Worm (Caenorhabditis elegans) whole organism, L4 larva: ENCODE measurements around the gene T22F3.8.
A peak's percentile ranks its signal among the peaks of the same experiment; 100 is the strongest.

Experiments
- D1046.2 ChIP-seq: fragments of 200-800 bp; sonication (Bioruptor generic); IDR thresholded peaks from 2 replicates; pipeline ENCODE4 v1.3.6; 2022; ENCODE audit warnings: missing genetic modification characterization, missing compliant biosample characterization
- F44E2.7 ChIP-seq: fragments of 200-800 bp; sonication (Bioruptor generic); IDR thresholded peaks from 2 replicates; pipeline ENCODE4 v2.1.2; 2022; ENCODE audit warnings: missing genetic modification characterization, missing compliant biosample characterization
- F49E8.2 ChIP-seq: sonication (generic microtip); optimal IDR thresholded peaks from 2 replicates; lab custom pipeline; 2016; ENCODE audit warnings: missing compliant biosample characterization, mild to moderate bottlenecking, missing genetic modification characterization, borderline replicate concordance
- T20F7.1 ChIP-seq: fragments of 200-800 bp; sonication (Bioruptor generic); optimal IDR thresholded peaks from 2 replicates; lab custom pipeline; 2018; ENCODE audit warnings: mild to moderate bottlenecking, missing genetic modification characterization, missing compliant biosample characterization
- T26A8.4 ChIP-seq: fragments of 200-800 bp; sonication (Bioruptor generic); IDR thresholded peaks from 2 replicates; pipeline ENCODE4 v1.3.6; 2022; ENCODE audit warnings: missing genetic modification characterization, missing compliant biosample characterization
- Y105C5A.15 ChIP-seq: fragments of 200-800 bp; sonication (Bioruptor generic); IDR thresholded peaks from 2 replicates; pipeline ENCODE4 v1.3.6; 2022; ENCODE audit warnings: missing genetic modification characterization, missing compliant biosample characterization
- Y5F2A.4 ChIP-seq: fragments of 200-800 bp; sonication (Bioruptor generic); optimal IDR thresholded peaks from 2 replicates; lab custom pipeline; 2018; ENCODE audit warnings: mild to moderate bottlenecking, missing genetic modification characterization, missing compliant biosample characterization
- ZK546.5 ChIP-seq, 2 experiments: sonication (generic microtip); optimal IDR thresholded peaks; 2 replicates each; lab custom pipeline; 2017; ENCODE audit warnings: missing biosample characterization in 2 of 2, missing genetic modification characterization in 2 of 2
- ama-1 ChIP-seq: fragments of 150-350 bp; optimal IDR thresholded peaks from 2 replicates; lab custom pipeline; 2014; ENCODE audit warnings: inconsistent platforms, mixed read lengths
- ceh-28 ChIP-seq: fragments of 150-350 bp; optimal IDR thresholded peaks from 2 replicates; lab custom pipeline; 2014; ENCODE audit warnings: missing biosample characterization, missing genetic modification reagents, missing genetic modification characterization
- ceh-32 ChIP-seq: sonication (generic microtip); optimal IDR thresholded peaks from 2 replicates; lab custom pipeline; 2016; ENCODE audit warnings: mild to moderate bottlenecking, missing genetic modification characterization, missing compliant biosample characterization; ENCODE audit not compliant: poor library complexity
- ces-1 ChIP-seq: fragments of 150-350 bp; sonication (generic microtip); optimal IDR thresholded peaks from 4 replicates; lab custom pipeline; 2014; ENCODE audit warnings: missing biosample characterization, missing genetic modification reagents, missing genetic modification characterization
- ctbp-1 ChIP-seq: fragments of 200-800 bp; sonication (Bioruptor generic); IDR thresholded peaks from 2 replicates; pipeline ENCODE4 v1.3.6; 2022; ENCODE audit warnings: missing genetic modification reagents, missing genetic modification characterization, missing compliant biosample characterization
- daf-16 ChIP-seq, 3 experiments: sonication (generic microtip); optimal IDR thresholded peaks; 2 replicates each; lab custom pipeline; 2016 to 2017; ENCODE audit warnings: missing genetic modification characterization in 3 of 3, missing genetic modification reagents in 3 of 3, mild to moderate bottlenecking in 2 of 3, missing compliant biosample characterization in 2 of 3, missing biosample characterization in 1 of 3, moderate library complexity in 1 of 3
- daf-19 ChIP-seq: fragments of 200-800 bp; sonication (Bioruptor generic); conservative IDR thresholded peaks from 2 replicates; pipeline ENCODE4 v1.3.6; 2022; ENCODE audit warnings: missing genetic modification characterization, missing compliant biosample characterization
- dmd-6 ChIP-seq: fragments of 200-800 bp; sonication (Bioruptor generic); IDR thresholded peaks from 2 replicates; pipeline ENCODE4 v1.3.6; 2022; ENCODE audit warnings: missing genetic modification reagents, missing genetic modification characterization, missing compliant biosample characterization
- dve-1 ChIP-seq: sonication (generic microtip); optimal IDR thresholded peaks from 2 replicates; lab custom pipeline; 2017; ENCODE audit warnings: antibody characterized with exemption, mild to moderate bottlenecking, missing genetic modification characterization, missing compliant biosample characterization; ENCODE audit not compliant: insufficient read depth
- egl-27 ChIP-seq: sonication (generic microtip); optimal IDR thresholded peaks from 3 replicates; lab custom pipeline; 2017; ENCODE audit warnings: missing biosample characterization, missing genetic modification reagents, missing genetic modification characterization
- egl-43 ChIP-seq: fragments of 200-800 bp; sonication (Bioruptor generic); IDR thresholded peaks from 2 replicates; pipeline ENCODE4 v1.3.6; 2022; ENCODE audit warnings: missing genetic modification reagents, missing genetic modification characterization, missing compliant biosample characterization
- fos-1 ChIP-seq: fragments of 150-350 bp; optimal IDR thresholded peaks from 2 replicates; lab custom pipeline; 2014; ENCODE audit warnings: missing biosample characterization, missing genetic modification characterization
- hlh-30 ChIP-seq: sonication (generic microtip); optimal IDR thresholded peaks from 2 replicates; lab custom pipeline; 2017; ENCODE audit warnings: antibody characterized with exemption, mild to moderate bottlenecking, missing genetic modification characterization, missing compliant biosample characterization; ENCODE audit not compliant: insufficient read depth
- lin-15B ChIP-seq: fragments of 150-350 bp; sonication (generic microtip); optimal IDR thresholded peaks from 3 replicates; lab custom pipeline; 2014; ENCODE audit warnings: missing biosample characterization, missing genetic modification characterization
- lin-38 ChIP-seq: fragments of 200-800 bp; sonication (Bioruptor generic); IDR thresholded peaks from 2 replicates; pipeline ENCODE4 v1.3.6; 2022; ENCODE audit warnings: missing genetic modification reagents, missing genetic modification characterization, missing compliant biosample characterization
- lir-3 ChIP-seq: sonication (generic microtip); optimal IDR thresholded peaks from 2 replicates; lab custom pipeline; 2016; ENCODE audit warnings: mild to moderate bottlenecking, missing genetic modification characterization, missing compliant biosample characterization
- lsy-2 ChIP-seq, 2 experiments: fragments of 150-350 bp in 1 of 2; sonication (generic microtip) in 1 of 2; optimal IDR thresholded peaks; 2 replicates each; lab custom pipeline; 2014 to 2017; ENCODE audit warnings: missing biosample characterization in 2 of 2, missing genetic modification characterization in 2 of 2
- madf-5 ChIP-seq, 2 experiments: fragments of 200-800 bp; sonication (Bioruptor generic); IDR thresholded peaks; 2 replicates each; pipeline ENCODE4 v1.3.6; 2022; ENCODE audit warnings: missing compliant biosample characterization in 2 of 2, missing genetic modification characterization in 2 of 2
- mdl-1 ChIP-seq, 2 experiments: fragments of 150-350 bp in 1 of 2; sonication (generic microtip) in 1 of 2; optimal IDR thresholded peaks; 2 replicates each; lab custom pipeline; 2014 to 2017; ENCODE audit warnings: missing biosample characterization in 2 of 2, missing genetic modification characterization in 2 of 2
- mes-2 ChIP-seq: sonication (generic microtip); optimal IDR thresholded peaks from 2 replicates; lab custom pipeline; 2016; ENCODE audit warnings: missing genotype, mild to moderate bottlenecking, missing genetic modification characterization, missing compliant biosample characterization; ENCODE audit not compliant: poor library complexity, severe bottlenecking
- mxl-3 ChIP-seq: fragments of 200-800 bp; sonication (Bioruptor generic); optimal IDR thresholded peaks from 2 replicates; lab custom pipeline; 2018; ENCODE audit warnings: mild to moderate bottlenecking, missing genetic modification characterization, missing compliant biosample characterization
- nhr-102 ChIP-seq: sonication (generic microtip); optimal IDR thresholded peaks from 2 replicates; lab custom pipeline; 2016; ENCODE audit warnings: mild to moderate bottlenecking, missing genetic modification characterization, moderate library complexity, missing compliant biosample characterization
- nhr-11 ChIP-seq: fragments of 150-350 bp; optimal IDR thresholded peaks from 2 replicates; lab custom pipeline; 2014; ENCODE audit warnings: missing biosample characterization, missing genetic modification characterization
- nhr-42 ChIP-seq: fragments of 200-800 bp; sonication (Bioruptor generic); IDR thresholded peaks from 2 replicates; pipeline ENCODE4 v1.3.6; 2022; ENCODE audit warnings: missing genetic modification characterization, missing compliant biosample characterization
- nhr-48 ChIP-seq: sonication (generic microtip); optimal IDR thresholded peaks from 2 replicates; lab custom pipeline; 2016; ENCODE audit warnings: mild to moderate bottlenecking, missing genetic modification characterization, missing compliant biosample characterization
- nhr-6 ChIP-seq: fragments of 150-350 bp; optimal IDR thresholded peaks from 2 replicates; lab custom pipeline; 2014; ENCODE audit warnings: missing biosample characterization, missing genetic modification characterization
- nhr-77 ChIP-seq: fragments of 150-350 bp; optimal IDR thresholded peaks from 2 replicates; lab custom pipeline; 2014; ENCODE audit warnings: missing biosample characterization, missing genetic modification characterization
- pqm-1 ChIP-seq: sonication (generic microtip); optimal IDR thresholded peaks from 2 replicates; lab custom pipeline; 2017; ENCODE audit warnings: missing biosample characterization, missing genetic modification characterization
- rbr-2 ChIP-seq: sonication (generic microtip); optimal IDR thresholded peaks from 2 replicates; lab custom pipeline; 2016; ENCODE audit warnings: missing genotype, missing genetic modification characterization, missing compliant biosample characterization
- snpc-4 ChIP-seq: fragments of 150-350 bp; optimal IDR thresholded peaks from 2 replicates; lab custom pipeline; 2014; ENCODE audit warnings: missing biosample characterization, missing genetic modification characterization
- spr-1 ChIP-seq: sonication (generic microtip); optimal IDR thresholded peaks from 2 replicates; lab custom pipeline; 2016; ENCODE audit warnings: mild to moderate bottlenecking, missing genetic modification characterization, missing compliant biosample characterization
- spr-3 ChIP-seq: fragments of 200-800 bp; sonication (Bioruptor generic); optimal IDR thresholded peaks from 2 replicates; lab custom pipeline; 2018; ENCODE audit warnings: mild to moderate bottlenecking, missing genetic modification characterization, missing compliant biosample characterization
- unc-130 ChIP-seq: sonication (generic microtip); optimal IDR thresholded peaks from 2 replicates; lab custom pipeline; 2016; ENCODE audit warnings: missing genetic modification reagents, missing genetic modification characterization, missing compliant biosample characterization
- unc-39 ChIP-seq: sonication (generic microtip); optimal IDR thresholded peaks from 2 replicates; lab custom pipeline; 2017; ENCODE audit warnings: missing biosample characterization, missing genetic modification characterization
- unc-62 ChIP-seq, 3 experiments: fragments of 150-350 bp in 1 of 3; sonication (generic microtip); optimal IDR thresholded peaks in 2 of 3; peaks in 1 of 3; 1 replicate in 1 of 3; 2 replicates in 2 of 3; lab custom pipeline; 2014 to 2017; ENCODE audit warnings: missing biosample characterization in 3 of 3, missing genetic modification characterization in 3 of 3, missing genetic modification reagents in 3 of 3, missing genotype in 1 of 3
- zfp-3 ChIP-seq: fragments of 200-800 bp; sonication (Bioruptor generic); conservative IDR thresholded peaks from 2 replicates; pipeline ENCODE4 v1.3.6; 2022; ENCODE audit warnings: missing genetic modification reagents, missing genetic modification characterization, missing compliant biosample characterization

T22F3.8 gene

DNA sequence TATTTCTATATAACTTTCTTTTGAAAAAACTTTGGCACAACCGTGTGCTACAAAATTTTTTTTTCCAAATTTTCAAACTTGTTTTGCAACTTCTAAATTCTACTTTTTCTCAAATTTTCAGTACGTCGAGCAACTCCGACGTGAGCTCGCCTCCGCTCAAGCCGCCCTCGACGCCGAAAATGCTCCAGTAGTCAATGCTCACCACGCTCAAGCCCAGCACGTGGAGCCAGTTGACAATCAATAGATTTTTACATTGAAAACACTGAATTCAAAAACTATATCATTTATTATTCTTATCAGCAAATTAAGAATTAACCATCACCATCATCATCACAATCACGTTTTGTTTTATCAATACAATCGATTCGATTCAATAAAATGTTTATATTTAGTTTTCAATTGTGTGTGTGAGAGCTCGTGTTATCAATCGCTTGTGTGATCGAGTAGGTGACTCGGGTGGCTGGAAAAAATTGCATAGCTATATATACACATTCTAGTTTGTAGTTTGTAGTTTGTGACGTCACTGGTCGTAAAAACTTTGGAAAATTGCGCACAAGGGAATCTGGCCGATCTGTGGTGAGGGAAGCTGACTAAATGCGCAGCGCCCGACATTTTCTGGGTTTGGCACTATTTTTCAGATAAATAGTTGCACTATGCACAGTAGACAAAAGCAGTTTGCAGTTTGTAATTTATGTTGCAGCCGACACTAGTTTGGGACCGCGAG lies 29.2 kb upstream of the T22F3.8 start (continued):
- TF ChIP-seq madf-5 (GFP tag; IDR thresholded peaks at IDR 0.05; lab: Robert Waterston, UW) (no peak), Y5F2A.4 (no peak), Y105C5A.15 (GFP tag; lab: Robert Waterston, UW) (no peak), zfp-3 (GFP tag; lab: Robert Waterston, UW) (peak; percentile 77; the same call in 1 of the 2 replicates), lsy-2 (tag; optimal IDR thresholded peaks at IDR 0.05; lab: Kevin White, UChicago) (peak in 1 of 2 experiments; percentile 39), hlh-30 (peak; percentile 83), lin-38 (GFP tag; lab: Robert Waterston, UW) (0 out of 2 replicates have a peak, but pooled peaks have one; percentile 31), unc-39 (tag; lab: Kevin White, UChicago) (no peak), T26A8.4 (GFP tag; lab: Robert Waterston, UW) (peak; percentile 73), daf-16 (GFP tag; optimal IDR thresholded peaks at IDR 0.05; lab: Kevin White, UChicago) (peak in 1 of 2 experiments; percentile 32), daf-16 (tag; optimal IDR thresholded peaks at IDR 0.05; lab: Kevin White, UChicago) (peak; percentile 98), ama-1 (lab: Kevin White, UChicago) (no peak), rbr-2 (tag; lab: Kevin White, UChicago) (no peak), nhr-102 (peak; percentile 91), lin-15B (tag; lab: Kevin White, UChicago) (no peak), nhr-6 (tag; lab: Kevin White, UChicago) (no peak), nhr-48 (peak; percentile 79), daf-19 (no peak), fos-1 (no peak), unc-62 (GFP tag; optimal IDR thresholded peaks at IDR 0.05 in 1 of 2; lab: Kevin White, UChicago) (peak in 1 of 2 experiments; percentile 89), unc-62 (tag; optimal IDR thresholded peaks at IDR 0.05; lab: Kevin White, UChicago) (no peak), mdl-1 (tag; optimal IDR thresholded peaks at IDR 0.05; lab: Kevin White, UChicago) (peak in 1 of 2 experiments; percentile 57), lir-3 (tag; lab: Kevin White, UChicago) (no peak), mxl-3 (GFP tag; lab: Kevin White, UChicago) (peak; percentile 59), dmd-6 (peak; percentile 71), pqm-1 (tag; lab: Kevin White, UChicago) (peak; percentile 76), nhr-42 (GFP tag; lab: Robert Waterston, UW) (peak; percentile 67)

ce11 chrV:3633041-3633440 lies 27.8 kb upstream of the T22F3.8 start, which contains the start of gene F59B1.2:
Gene F59B1.2 (plus strand): TSS chrV:3633341.
- TF ChIP-seq unc-130 (GFP tag; lab: Kevin White, UChicago) (no peak), T20F7.1 (GFP tag; lab: Kevin White, UChicago) (peak; percentile 4), hlh-30 (peak; percentile 27)

ce11 chrV:3632249-3633030 lies 27.2 kb upstream of the T22F3.8 start:
- no peak for TF ChIP-seq fos-1
- TF ChIP-seq pqm-1 (tag; lab: Kevin White, UChicago) = peak; percentile 31
- TF ChIP-seq ceh-28 (tag; lab: Kevin White, UChicago) = no peak
- TF ChIP-seq mes-2 = no peak
- TF ChIP-seq unc-62 (GFP tag; optimal IDR thresholded peaks at IDR 0.05 in 1 of 2; lab: Kevin White, UChicago) = no peak
- no peak for TF ChIP-seq unc-62 (tag; optimal IDR thresholded peaks at IDR 0.05; lab: Kevin White, UChicago)
- TF ChIP-seq D1046.2 = no peak
- no peak for TF ChIP-seq egl-43
- TF ChIP-seq ceh-32 (tag; lab: Kevin White, UChicago) = no peak
- TF ChIP-seq dve-1 (tag; lab: Kevin White, UChicago) = peak; percentile 83
- TF ChIP-seq nhr-11 (tag; lab: Kevin White, UChicago) = no peak
- no peak for TF ChIP-seq egl-27 (tag; lab: Kevin White, UChicago)
- TF ChIP-seq F49E8.2 (tag; lab: Kevin White, UChicago) = no peak
- no peak for TF ChIP-seq spr-1
- no peak for TF ChIP-seq ZK546.5 (tag; optimal IDR thresholded peaks at IDR 0.05; lab: Kevin White, UChicago)
- peak; percentile 78 for TF ChIP-seq nhr-77
- no peak for TF ChIP-seq ctbp-1
- TF ChIP-seq snpc-4 = no peak
- TF ChIP-seq F44E2.7 (GFP tag; lab: Robert Waterston, UW) = no peak
- no peak for TF ChIP-seq spr-3
- no peak for TF ChIP-seq ces-1
- no peak for TF ChIP-seq nhr-42 (GFP tag; lab: Robert Waterston, UW)
